Worm (Caenorhabditis elegans) whole organism, L1 larva: Measurements from ENCODE around the gene ogr-2.
A peak's percentile ranks its signal among the peaks of the same experiment; 100 is the strongest.

ENCODE experiments used
- blmp-1 ChIP-seq: fragments of 150-350 bp; optimal IDR thresholded peaks from 2 replicates; lab custom pipeline; 2014; ENCODE audit warnings: missing biosample characterization, missing genetic modification characterization
- ceh-8 ChIP-seq: fragments of 200-800 bp; sonication (Bioruptor generic); optimal IDR thresholded peaks from 2 replicates; lab custom pipeline; 2018; ENCODE audit warnings: mild to moderate bottlenecking, missing genetic modification characterization, moderate library complexity, missing compliant biosample characterization
- ceh-82 ChIP-seq, 3 experiments: fragments of 150-350 bp in 1 of 3; sonication (generic microtip) in 2 of 3; optimal IDR thresholded peaks; 2 replicates each; lab custom pipeline; 2014 to 2017; ENCODE audit warnings: missing biosample characterization in 3 of 3, missing genetic modification characterization in 3 of 3
- ceh-88 ChIP-seq: fragments of 200-800 bp; sonication (Bioruptor generic); IDR thresholded peaks from 2 replicates; pipeline ENCODE4 v1.3.6; 2022; ENCODE audit warnings: missing genetic modification characterization, missing compliant biosample characterization
- ces-1 ChIP-seq: fragments of 150-350 bp; optimal IDR thresholded peaks from 2 replicates; lab custom pipeline; 2014; ENCODE audit warnings: missing biosample characterization, missing genetic modification reagents, missing genetic modification characterization
- dsc-1 ChIP-seq: sonication (generic microtip); optimal IDR thresholded peaks from 2 replicates; lab custom pipeline; 2016; ENCODE audit warnings: mild to moderate bottlenecking, missing genetic modification characterization, missing compliant biosample characterization
- efl-1 ChIP-seq, 4 experiments: fragments of 150-350 bp; optimal IDR thresholded peaks in 3 of 4; peaks in 1 of 4; 1 replicate in 1 of 4; 2 replicates in 3 of 4; lab custom pipeline; 2014; ENCODE audit warnings: missing biosample characterization in 2 of 4, missing genetic modification characterization in 2 of 4, missing genetic modification reagents in 2 of 4
- egl-27 ChIP-seq, 2 experiments: fragments of 150-350 bp in 1 of 2; sonication (generic microtip); optimal IDR thresholded peaks; 3 replicates each; lab custom pipeline; 2017 to 2018; ENCODE audit warnings: missing biosample characterization in 2 of 2, missing genetic modification characterization in 2 of 2, missing genetic modification reagents in 2 of 2
- fkh-4 ChIP-seq: sonication (generic microtip); optimal IDR thresholded peaks from 2 replicates; lab custom pipeline; 2016; ENCODE audit warnings: missing compliant biosample characterization, missing genetic modification characterization, borderline replicate concordance
- hlh-17 ChIP-seq: fragments of 200-800 bp; sonication (Bioruptor generic); optimal IDR thresholded peaks from 2 replicates; lab custom pipeline; 2018; ENCODE audit warnings: missing genetic modification characterization, mild to moderate bottlenecking, missing compliant biosample characterization, moderate library complexity, borderline replicate concordance
- irx-1 ChIP-seq: sonication (generic microtip); optimal IDR thresholded peaks from 2 replicates; lab custom pipeline; 2016; ENCODE audit warnings: missing genetic modification characterization, missing compliant biosample characterization
- isw-1 ChIP-seq: fragments of 200-800 bp; sonication (Bioruptor generic); IDR thresholded peaks from 2 replicates; pipeline ENCODE4 v1.3.6; 2022; ENCODE audit warnings: missing genetic modification characterization, missing compliant biosample characterization
- lin-14 ChIP-seq: fragments of 200-800 bp; sonication (Bioruptor generic); optimal IDR thresholded peaks from 2 replicates; lab custom pipeline; 2018; ENCODE audit warnings: mild to moderate bottlenecking, missing genetic modification characterization, moderate library complexity, missing compliant biosample characterization
- lin-15B ChIP-seq: fragments of 150-350 bp; sonication (generic microtip); optimal IDR thresholded peaks from 3 replicates; lab custom pipeline; 2014; ENCODE audit warnings: missing biosample characterization, missing genetic modification characterization
- lin-39 ChIP-seq: fragments of 150-350 bp; optimal IDR thresholded peaks from 2 replicates; lab custom pipeline; 2014; ENCODE audit warnings: missing biosample characterization, missing genetic modification reagents, missing genetic modification characterization
- lir-3 ChIP-seq: sonication (generic microtip); optimal IDR thresholded peaks from 2 replicates; lab custom pipeline; 2016; ENCODE audit warnings: mild to moderate bottlenecking, missing genetic modification characterization, moderate library complexity, missing compliant biosample characterization; ENCODE audit not compliant: poor library complexity
- mab-9 ChIP-seq: fragments of 200-800 bp; sonication (Bioruptor generic); IDR thresholded peaks from 2 replicates; pipeline ENCODE4 v1.3.6; 2022; ENCODE audit warnings: missing genetic modification reagents, missing genetic modification characterization, missing compliant biosample characterization
- mdl-1 ChIP-seq, 2 experiments: fragments of 150-350 bp; optimal IDR thresholded peaks; 2 replicates each; lab custom pipeline; 2014 to 2017; ENCODE audit warnings: missing biosample characterization in 2 of 2, missing genetic modification characterization in 2 of 2, inconsistent platforms in 1 of 2
- nhr-12 ChIP-seq: sonication (generic microtip); optimal IDR thresholded peaks from 2 replicates; lab custom pipeline; 2017; ENCODE audit warnings: missing biosample characterization, missing genetic modification characterization
- nhr-19 ChIP-seq: fragments of 200-800 bp; sonication (Bioruptor generic); conservative IDR thresholded peaks from 2 replicates; pipeline ENCODE4 v1.3.6; 2022; ENCODE audit warnings: missing genetic modification characterization, missing compliant biosample characterization
- nhr-20 ChIP-seq: sonication (generic microtip); optimal IDR thresholded peaks from 2 replicates; lab custom pipeline; 2016; ENCODE audit warnings: mild to moderate bottlenecking, missing genetic modification characterization, missing compliant biosample characterization
- nhr-71 ChIP-seq: sonication (generic microtip); optimal IDR thresholded peaks from 2 replicates; lab custom pipeline; 2016; ENCODE audit warnings: mild to moderate bottlenecking, missing genetic modification characterization, moderate library complexity, missing compliant biosample characterization
- pag-3 ChIP-seq: sonication (generic microtip); optimal IDR thresholded peaks from 2 replicates; lab custom pipeline; 2017; ENCODE audit warnings: missing genetic modification characterization, mild to moderate bottlenecking, missing compliant biosample characterization, antibody characterized with exemption, borderline replicate concordance; ENCODE audit not compliant: insufficient read depth
- pqm-1 ChIP-seq: sonication (generic microtip); optimal IDR thresholded peaks from 3 replicates; lab custom pipeline; 2017; ENCODE audit warnings: missing biosample characterization, missing genetic modification characterization
- rnt-1 ChIP-seq: sonication (generic microtip); optimal IDR thresholded peaks from 2 replicates; lab custom pipeline; 2016; ENCODE audit warnings: mild to moderate bottlenecking, missing genetic modification characterization, moderate library complexity, missing compliant biosample characterization
- skn-1 ChIP-seq: fragments of 150-350 bp; optimal IDR thresholded peaks from 2 replicates; lab custom pipeline; 2014; ENCODE audit warnings: missing biosample characterization, missing genetic modification characterization
- swsn-7 ChIP-seq: sonication (generic microtip); optimal IDR thresholded peaks from 2 replicates; lab custom pipeline; 2016; ENCODE audit warnings: missing genetic modification characterization, missing compliant biosample characterization
- unc-130 ChIP-seq: fragments of 150-350 bp; optimal IDR thresholded peaks from 2 replicates; lab custom pipeline; 2017; ENCODE audit warnings: missing biosample characterization, missing genetic modification characterization, inconsistent platforms
- unc-62 ChIP-seq: fragments of 150-350 bp; optimal IDR thresholded peaks from 2 replicates; lab custom pipeline; 2014; ENCODE audit warnings: missing biosample characterization, missing genetic modification reagents, missing genetic modification characterization
- unc-98 ChIP-seq: fragments of 200-800 bp; sonication (Bioruptor generic); IDR thresholded peaks from 2 replicates; pipeline ENCODE4 v1.3.6; 2022; ENCODE audit warnings: missing genetic modification characterization, missing compliant biosample characterization
- xbp-1 ChIP-seq: sonication (generic microtip); optimal IDR thresholded peaks from 2 replicates; lab custom pipeline; 2016; ENCODE audit warnings: missing genetic modification characterization, missing compliant biosample characterization
- ztf-11 ChIP-seq, 2 experiments: sonication (generic microtip); optimal IDR thresholded peaks; 2 replicates each; lab custom pipeline; 2016 to 2017; ENCODE audit warnings: missing genetic modification characterization in 2 of 2, missing biosample characterization in 1 of 2, missing compliant biosample characterization in 1 of 2
- ztf-4 ChIP-seq: fragments of 150-350 bp; optimal IDR thresholded peaks from 2 replicates; lab custom pipeline; 2014; ENCODE audit warnings: missing biosample characterization, missing genetic modification characterization

The ogr-2 gene

DNA sequence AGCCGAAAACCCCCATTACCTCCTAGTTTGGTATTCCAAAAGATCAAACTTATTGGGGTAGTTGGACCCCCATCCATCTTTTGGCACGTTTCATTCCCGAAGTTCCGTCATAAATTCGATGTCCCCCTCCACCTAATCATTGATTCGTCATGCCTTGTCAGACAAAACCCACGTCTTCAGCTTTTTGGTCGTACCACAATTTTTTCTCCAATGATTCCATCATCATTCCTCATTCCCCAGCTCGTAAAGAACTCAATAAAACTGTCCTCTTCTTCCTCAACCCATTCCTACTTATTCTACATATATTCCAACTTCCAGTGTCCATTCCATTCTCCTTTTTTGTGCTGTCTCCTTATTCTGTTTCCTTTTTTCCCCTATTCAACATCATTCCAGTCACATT, 7.6 kb downstream of the ogr-2 start, which contains the start of gene flp-4:
Gene flp-4, plus strand, starts transcription at position 301 of the 400 bp plus-strand sequence.
- no peak for TF ChIP-seq ztf-4 (tag; lab: Kevin White, UChicago)
- TF ChIP-seq lir-3 = no peak
- no peak for TF ChIP-seq egl-27 (tag; optimal IDR thresholded peaks at IDR 0.05; lab: Kevin White, UChicago)
- TF ChIP-seq ceh-82 (tag; optimal IDR thresholded peaks at IDR 0.05; lab: Kevin White, UChicago) = no peak
- no peak for TF ChIP-seq rnt-1
- no peak for TF ChIP-seq ceh-88
- no peak for TF ChIP-seq lin-15B (tag; lab: Kevin White, UChicago)
- TF ChIP-seq nhr-12 (tag; lab: Kevin White, UChicago) = no peak
- no peak for TF ChIP-seq hlh-17 (GFP tag; lab: Kevin White, UChicago)
- no peak for TF ChIP-seq blmp-1 (tag; lab: Kevin White, UChicago)
- TF ChIP-seq ceh-8 = no peak
- TF ChIP-seq pag-3 = no peak
- TF ChIP-seq unc-62 (GFP tag; lab: Kevin White, UChicago) = no peak
- no peak for TF ChIP-seq isw-1 (GFP tag; lab: Robert Waterston, UW)
- no peak for TF ChIP-seq nhr-19 (GFP tag; lab: Robert Waterston, UW)
- no peak for TF ChIP-seq ztf-11 (tag; optimal IDR thresholded peaks at IDR 0.05; lab: Kevin White, UChicago)
- no peak for TF ChIP-seq xbp-1 (tag; lab: Kevin White, UChicago)
- no peak for TF ChIP-seq mdl-1 (tag; optimal IDR thresholded peaks at IDR 0.05; lab: Kevin White, UChicago)

DNA sequence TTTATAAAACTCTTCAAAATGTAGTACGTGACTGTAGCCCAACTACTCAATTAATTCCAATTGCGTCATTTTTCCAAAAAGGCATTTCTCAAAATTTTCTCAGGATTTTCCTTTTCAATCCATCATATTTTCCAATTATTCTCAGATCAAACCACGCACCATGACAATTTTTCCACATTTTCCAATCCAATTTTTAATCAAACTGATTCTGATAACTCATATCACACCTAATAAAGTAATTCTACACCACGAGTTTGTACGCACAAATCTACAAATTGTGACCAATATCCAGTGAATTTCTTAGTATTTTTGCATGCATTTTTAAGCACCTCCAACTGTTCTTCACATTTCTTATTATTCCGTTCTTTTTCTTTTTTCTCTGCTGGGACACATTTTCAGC, 10.6 kb downstream of the ogr-2 start:
- no peak for TF ChIP-seq mab-9
- peak; percentile 65 for TF ChIP-seq dsc-1
- peak; percentile 27 for TF ChIP-seq lin-14 (GFP tag; lab: Kevin White, UChicago)
- TF ChIP-seq efl-1 (optimal IDR thresholded peaks at IDR 0.05; lab: Kevin White, UChicago) = no peak
- peak in 1 of 2 experiments; percentile 29 for TF ChIP-seq efl-1 (GFP tag; optimal IDR thresholded peaks at IDR 0.05 in 1 of 2; lab: Kevin White, UChicago)

DNA sequence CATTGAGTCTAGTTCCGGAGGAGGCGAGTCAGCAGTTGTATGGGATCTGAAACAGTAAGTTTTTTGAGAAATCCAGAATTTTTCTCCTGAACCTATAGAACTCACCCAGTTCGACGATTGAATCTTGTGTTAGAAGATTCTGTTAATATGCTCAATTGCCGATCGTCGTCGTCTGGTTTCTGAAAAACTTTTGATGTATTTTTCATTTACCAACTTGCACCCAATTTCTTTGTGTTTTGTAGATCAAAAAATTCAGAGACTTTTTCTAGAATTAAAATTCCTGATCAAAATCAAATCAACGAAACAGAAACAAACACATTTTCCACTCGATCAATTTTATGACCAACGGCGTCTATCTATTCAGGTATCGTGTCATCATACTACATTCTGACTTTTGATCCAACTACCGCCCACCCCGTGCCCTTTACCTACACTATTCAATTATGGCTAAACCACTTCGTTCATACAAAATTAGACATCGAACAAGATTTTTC, 15.7 kb downstream of the ogr-2 start, which contains the start of gene C18D1.2:
Gene C18D1.2, plus strand, starts transcription at position 444 of the 494 bp plus-strand sequence.
- TF ChIP-seq efl-1 (optimal IDR thresholded peaks at IDR 0.05; lab: Kevin White, UChicago) = no peak
- TF ChIP-seq efl-1 (GFP tag; optimal IDR thresholded peaks at IDR 0.05 in 1 of 2; lab: Kevin White, UChicago) = peak in 1 of 2 experiments; percentile 91
- TF ChIP-seq unc-98 (GFP tag; lab: Robert Waterston, UW) = no peak

DNA sequence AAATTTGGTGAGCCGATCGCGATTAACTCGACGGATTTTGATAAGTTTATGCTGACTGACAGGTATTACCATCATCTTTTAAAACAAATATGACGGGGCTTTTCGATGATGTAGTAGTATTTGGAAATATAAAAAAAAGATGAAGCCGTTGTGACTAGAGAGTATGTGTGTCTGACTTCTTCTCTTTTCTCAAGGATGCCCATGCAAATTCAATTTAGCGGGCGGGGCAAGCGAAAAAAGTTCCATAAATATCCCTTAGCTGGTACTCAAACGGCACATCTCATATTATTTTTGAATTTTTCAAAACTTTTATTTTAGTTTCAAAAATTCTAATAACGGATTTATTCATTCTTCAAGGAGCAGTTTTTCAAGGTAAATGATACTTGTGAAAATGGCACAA, 19.6 kb downstream of the ogr-2 start, which contains the start of gene stg-1:
Gene stg-1, minus strand, starts transcription at position 153 of the 400 bp plus-strand sequence.
- TF ChIP-seq ces-1 (GFP tag; lab: Kevin White, UChicago) (peak; percentile 13), ceh-88 (no peak), lin-14 (GFP tag; lab: Kevin White, UChicago) (peak; percentile 19)

DNA sequence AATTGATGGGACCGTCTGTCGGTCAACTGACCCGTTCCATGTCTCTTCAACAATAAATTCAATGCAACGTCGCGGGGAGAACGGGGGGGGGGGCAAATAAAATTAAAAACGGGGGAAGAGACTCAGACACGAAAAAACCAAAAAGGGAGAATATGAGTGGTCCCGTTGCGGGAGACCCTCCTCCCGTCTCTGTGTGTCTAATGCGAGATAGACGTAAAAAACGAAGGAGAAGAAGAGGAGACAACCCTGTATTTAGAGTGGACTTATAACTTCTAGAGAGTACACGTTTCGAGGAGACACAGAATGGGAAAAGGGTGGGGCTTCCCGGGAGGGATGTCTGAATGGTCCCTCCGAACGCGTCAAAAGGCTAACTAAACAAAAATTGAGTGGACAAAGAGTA, 24.5 kb downstream of the ogr-2 start:
- TF ChIP-seq skn-1 (tag; lab: Kevin White, UChicago) = no peak
- no peak for TF ChIP-seq irx-1 (tag; lab: Kevin White, UChicago)
- no peak for TF ChIP-seq swsn-7 (tag; lab: Kevin White, UChicago)
- no peak for TF ChIP-seq nhr-71
- TF ChIP-seq nhr-20 = no peak
- TF ChIP-seq pqm-1 = no peak

DNA sequence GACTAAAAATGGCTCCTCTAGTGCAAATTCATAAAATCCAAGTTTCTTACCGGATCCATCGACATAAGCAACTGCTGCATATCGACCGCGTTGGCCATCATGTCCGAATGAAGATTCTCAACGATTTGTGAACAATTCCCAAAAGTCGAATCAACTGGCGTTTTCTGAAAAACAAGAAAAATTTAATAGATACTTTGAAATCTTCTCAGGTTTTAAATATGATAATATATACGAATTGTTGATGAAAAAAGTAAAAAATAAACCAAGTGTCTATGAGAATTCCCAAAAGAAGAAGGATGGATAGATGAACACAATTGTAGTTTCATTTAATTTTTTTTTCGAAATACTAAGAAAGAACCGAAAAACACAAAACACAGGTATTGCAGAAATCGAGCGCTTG, 26.9 kb downstream of the ogr-2 start, which contains the start of gene die-1:
Gene die-1, minus strand, starts transcription at position 101 of the 400 bp plus-strand sequence.
- no peak for TF ChIP-seq nhr-71
- TF ChIP-seq lin-39 = no peak
- no peak for TF ChIP-seq unc-130 (tag; lab: Kevin White, UChicago)
- no peak for TF ChIP-seq fkh-4 (tag; lab: Kevin White, UChicago)
- TF ChIP-seq, all 84 proteins: peak for 0
